Fruit fly (Drosophila melanogaster): Measurements from ENCODE around the gene CG13068.

The CG13068 gene

dm6 chr3L:16309972-16310371 lies 40.8 kb downstream of the CG13068 start (continued):
- TF ChIP-seq CG7372 (GFP tag; IDR thresholded peaks at IDR 0.05) (0 out of 2 replicates have a peak, but pooled peaks have one; percentile 11), HLH3B (GFP tag; IDR thresholded peaks at IDR 0.05) (peak; percentile 25; the same call in 1 of the 2 replicates), cas (GFP tag; IDR thresholded peaks at IDR 0.05) (no peak), Hmr (GFP tag; optimal IDR thresholded peaks at IDR 0.05) (peak; percentile 63), dysf (GFP tag; IDR thresholded peaks at IDR 0.05) (0 out of 3 replicates have a peak, but pooled peaks have one; percentile 14), CG3847 (GFP tag; IDR thresholded peaks at IDR 0.05) (peak; percentile 26; the same call in 1 of the 2 replicates), H2.0 (GFP tag; IDR thresholded peaks at IDR 0.05) (peak; percentile 49; the same call in 1 of the 2 replicates), Med (GFP tag) (peak; percentile 86), Vsx1 (GFP tag; optimal IDR thresholded peaks at IDR 0.05) (no peak), CG15514 (GFP tag; optimal IDR thresholded peaks at IDR 0.05) (peak; percentile 23), CG12236 (GFP tag; optimal IDR thresholded peaks at IDR 0.05) (no peak), Jarid2 (GFP tag; optimal IDR thresholded peaks at IDR 0.05) (no peak), pnt (GFP tag; optimal IDR thresholded peaks at IDR 0.05) (no peak), sisA (GFP tag; IDR thresholded peaks at IDR 0.05) (peak; percentile 21; the same call in 1 of the 2 replicates), CG11456 (GFP tag; IDR thresholded peaks at IDR 0.05) (0 out of 3 replicates have a peak, but pooled peaks have one; percentile 50), CG4617 (GFP tag; optimal IDR thresholded peaks at IDR 0.05; ENCODE audit: borderline replicate concordance) (no peak), ewg (GFP tag; optimal IDR thresholded peaks at IDR 0.05) (no peak), caup (GFP tag; optimal IDR thresholded peaks at IDR 0.05; ENCODE audit: severe bottlenecking) (peak; percentile 11), unpg (GFP tag; optimal IDR thresholded peaks at IDR 0.05) (peak; percentile 20), CG4424 (GFP tag; optimal IDR thresholded peaks at IDR 0.05) (no peak), CG11247 (GFP tag; IDR thresholded peaks at IDR 0.05) (peak; percentile 49), CG7839 (tag; optimal IDR thresholded peaks at IDR 0.05) (no peak), ac (GFP tag; optimal IDR thresholded peaks at IDR 0.05) (no peak), lilli (GFP tag; optimal IDR thresholded peaks at IDR 0.05) (peak; percentile 43), Oaz (GFP tag; IDR thresholded peaks at IDR 0.05) (no peak), CG4730 (GFP tag; IDR thresholded peaks at IDR 0.05) (no peak), Antp (GFP tag; optimal IDR thresholded peaks at IDR 0.05) (peak; percentile 5), Atf6 (GFP tag; IDR thresholded peaks at IDR 0.05) (no peak), CG9932 (GFP tag; IDR thresholded peaks at IDR 0.05) (peak; percentile 75), CG1233 (GFP tag; optimal IDR thresholded peaks at IDR 0.05) (no peak), Aef1 (GFP tag; IDR thresholded peaks at IDR 0.05) (0 out of 3 replicates have a peak, but pooled peaks have one; percentile 33), CG7357 (GFP tag; IDR thresholded peaks at IDR 0.05) (no peak), chif (GFP tag; optimal IDR thresholded peaks at IDR 0.05) (peak in 1 of 2 experiments; percentile 10), CG33557 (GFP tag; optimal IDR thresholded peaks at IDR 0.05) (no peak), Meics (GFP tag; optimal IDR thresholded peaks at IDR 0.05) (peak; percentile 30), ato (GFP tag; IDR thresholded peaks at IDR 0.05; ENCODE audit: partially characterized antibody) (no peak), CG10431 (GFP tag; optimal IDR thresholded peaks at IDR 0.05) (no peak), CG33213 (GFP tag; optimal IDR thresholded peaks at IDR 0.05) (no peak), gem (tag; optimal IDR thresholded peaks at IDR 0.05) (peak; percentile 35), Fer3 (tag; optimal IDR thresholded peaks at IDR 0.05) (peak; percentile 2), Ravus (GFP tag; IDR thresholded peaks at IDR 0.05) (no peak), Rfx (GFP tag; IDR thresholded peaks at IDR 0.05) (peak; percentile 71), CG32532 (GFP tag; IDR thresholded peaks at IDR 0.05) (0 out of 2 replicates have a peak, but pooled peaks have one; percentile 6), ind (GFP tag; optimal IDR thresholded peaks at IDR 0.05) (no peak), pho (GFP tag; optimal IDR thresholded peaks at IDR 0.05) (peak; percentile 4), lab (GFP tag; optimal IDR thresholded peaks at IDR 0.05) (peak; percentile 72), Xbp1 (GFP tag; optimal IDR thresholded peaks at IDR 0.05) (no peak), CG31224 (GFP tag; IDR thresholded peaks at IDR 0.05) (0 out of 2 replicates have a peak, but pooled peaks have one; percentile 20), CG7928 (GFP tag; optimal IDR thresholded peaks at IDR 0.05) (no peak), sug (tag; optimal IDR thresholded peaks at IDR 0.05) (no peak), CG17328 (GFP tag; IDR thresholded peaks at IDR 0.05) (no peak)
